Worm (Caenorhabditis elegans) whole organism, L3 larva: ENCODE results near the gene F22E5.8.

Experiments used
- R02D3.7 ChIP-seq: fragments of 150-350 bp; optimal IDR thresholded peaks from 2 replicates; lab custom pipeline; 2014; ENCODE audit warnings: missing biosample characterization, missing genetic modification characterization
- aly-2 ChIP-seq: fragments of 150-350 bp; optimal IDR thresholded peaks from 2 replicates; lab custom pipeline; 2014; ENCODE audit warnings: missing biosample characterization, missing genetic modification characterization
- elt-2 ChIP-seq: sonication (generic microtip); optimal IDR thresholded peaks from 2 replicates; lab custom pipeline; 2016; ENCODE audit warnings: missing genetic modification reagents, mild to moderate bottlenecking, missing genetic modification characterization, missing compliant biosample characterization
- elt-3 ChIP-seq, 3 experiments: fragments of 150-350 bp in 1 of 3; sonication (generic microtip) in 2 of 3; optimal IDR thresholded peaks; 2 replicates in 2 of 3; 4 replicates in 1 of 3; lab custom pipeline; 2014 to 2017; ENCODE audit warnings: missing biosample characterization in 3 of 3, missing genetic modification characterization in 3 of 3
- jun-1 ChIP-seq: fragments of 150-350 bp; optimal IDR thresholded peaks from 2 replicates; lab custom pipeline; 2014; ENCODE audit warnings: missing biosample characterization, missing genetic modification reagents, missing genetic modification characterization
- lsy-12 ChIP-seq: sonication (generic microtip); optimal IDR thresholded peaks from 2 replicates; lab custom pipeline; 2016; ENCODE audit warnings: mild to moderate bottlenecking, missing genetic modification characterization, missing compliant biosample characterization
- mdl-1 ChIP-seq: fragments of 150-350 bp; optimal IDR thresholded peaks from 2 replicates; lab custom pipeline; 2014; ENCODE audit warnings: missing biosample characterization, missing genetic modification characterization
- pha-4 ChIP-seq: fragments of 150-350 bp; optimal IDR thresholded peaks from 2 replicates; lab custom pipeline; 2014; ENCODE audit warnings: missing biosample characterization, missing genetic modification reagents, missing genetic modification characterization
- pqm-1 ChIP-seq: fragments of 150-350 bp; optimal IDR thresholded peaks from 2 replicates; lab custom pipeline; 2017; ENCODE audit warnings: missing biosample characterization, missing genetic modification characterization, inconsistent platforms
- unc-39 ChIP-seq: sonication (generic microtip); optimal IDR thresholded peaks from 4 replicates; lab custom pipeline; 2017; ENCODE audit warnings: missing biosample characterization, missing genetic modification characterization
- unc-62 ChIP-seq: fragments of 150-350 bp; sonication (generic microtip); optimal IDR thresholded peaks from 4 replicates; lab custom pipeline; 2014; ENCODE audit warnings: missing biosample characterization, missing genetic modification reagents, missing genetic modification characterization

DNA sequence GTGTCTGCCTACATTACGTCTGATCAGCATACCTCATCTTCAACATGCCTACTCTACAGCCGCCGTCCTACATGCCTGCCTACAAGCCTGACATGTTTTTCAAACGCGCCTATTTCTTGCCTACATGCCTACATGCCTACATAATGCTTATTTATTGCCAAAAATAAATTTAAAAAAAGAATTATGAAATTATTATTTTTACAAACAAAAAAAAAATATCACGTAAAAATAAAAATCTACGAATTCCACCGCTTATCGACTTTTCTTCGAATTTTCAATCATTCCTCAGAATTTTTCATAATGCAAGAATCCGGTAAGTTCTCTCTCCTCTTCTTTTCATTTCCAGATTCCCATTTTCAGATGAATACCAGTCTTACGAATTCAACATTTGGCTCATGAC lies 17.4 kb upstream of the F22E5.8 start, which contains the start of gene D2062.5:
- no peak for TF ChIP-seq pha-4
- TF ChIP-seq elt-3 (tag; optimal IDR thresholded peaks at IDR 0.05; lab: Kevin White, UChicago): no peak
- TF ChIP-seq elt-2 (tag; lab: Kevin White, UChicago): no peak
- TF ChIP-seq mdl-1: no peak
- no peak for TF ChIP-seq lsy-12 (tag; lab: Kevin White, UChicago)
- TF ChIP-seq R02D3.7 (tag; lab: Kevin White, UChicago): no peak
- no peak for TF ChIP-seq jun-1 (tag; lab: Kevin White, UChicago)
- TF ChIP-seq unc-62: no peak
- no peak for TF ChIP-seq aly-2 (tag; lab: Kevin White, UChicago)
- TF ChIP-seq unc-39: no peak
- TF ChIP-seq pqm-1 (tag; lab: Kevin White, UChicago): no peak
